Worm (Caenorhabditis elegans) whole organism, L4 larva: Measurements from ENCODE around the gene F10E7.11.

ENCODE experiments used
- ZK546.5 ChIP-seq, 2 experiments: sonication (generic microtip); optimal IDR thresholded peaks; 2 replicates each; lab custom pipeline; 2017; ENCODE audit warnings: missing biosample characterization in 2 of 2, missing genetic modification characterization in 2 of 2
- aly-2 ChIP-seq: sonication (generic microtip); optimal IDR thresholded peaks from 2 replicates; lab custom pipeline; 2018; ENCODE audit warnings: missing biosample characterization, missing genetic modification characterization
- lir-3 ChIP-seq: sonication (generic microtip); optimal IDR thresholded peaks from 2 replicates; lab custom pipeline; 2016; ENCODE audit warnings: mild to moderate bottlenecking, missing genetic modification characterization, missing compliant biosample characterization
- mes-2 ChIP-seq: sonication (generic microtip); optimal IDR thresholded peaks from 2 replicates; lab custom pipeline; 2016; ENCODE audit warnings: missing genotype, mild to moderate bottlenecking, missing genetic modification characterization, missing compliant biosample characterization; ENCODE audit not compliant: poor library complexity, severe bottlenecking
- nhr-237 ChIP-seq: sonication (generic microtip); optimal IDR thresholded peaks from 2 replicates; lab custom pipeline; 2017; ENCODE audit warnings: missing biosample characterization, missing genetic modification characterization
- nhr-48 ChIP-seq: sonication (generic microtip); optimal IDR thresholded peaks from 2 replicates; lab custom pipeline; 2016; ENCODE audit warnings: mild to moderate bottlenecking, missing genetic modification characterization, missing compliant biosample characterization
- unc-62 ChIP-seq, 3 experiments: fragments of 150-350 bp in 1 of 3; sonication (generic microtip); optimal IDR thresholded peaks in 2 of 3; peaks in 1 of 3; 1 replicate in 1 of 3; 2 replicates in 2 of 3; lab custom pipeline; 2014 to 2017; ENCODE audit warnings: missing biosample characterization in 3 of 3, missing genetic modification characterization in 3 of 3, missing genetic modification reagents in 3 of 3, missing genotype in 1 of 3

DNA sequence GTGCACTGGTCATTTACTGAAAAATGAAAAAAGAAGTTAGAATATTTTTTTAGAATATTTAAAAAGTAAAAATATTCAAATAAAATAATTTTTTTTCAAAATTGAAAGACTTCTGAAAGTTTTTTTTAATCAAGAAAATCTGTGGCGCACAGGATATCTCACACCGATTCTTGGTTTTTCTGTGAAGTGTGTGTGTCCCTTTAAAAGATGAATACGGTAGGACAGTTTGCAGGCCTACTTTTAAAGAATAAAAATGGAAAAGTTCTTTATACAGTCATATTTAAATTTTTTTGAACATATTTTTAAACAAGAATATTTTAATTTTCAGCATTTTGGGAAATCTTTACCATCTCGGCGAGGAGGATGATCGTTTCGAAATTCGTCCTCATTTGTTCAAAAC, 24.1 kb downstream of the F10E7.11 start, which contains the start of gene mct-5:
- TF ChIP-seq aly-2 (tag; lab: Kevin White, UChicago) = no peak
- TF ChIP-seq lir-3 = no peak
- TF ChIP-seq nhr-48 = no peak
- no peak for TF ChIP-seq nhr-237 (tag; lab: Kevin White, UChicago)
- TF ChIP-seq unc-62 (GFP tag; optimal IDR thresholded peaks at IDR 0.05 in 1 of 2; lab: Kevin White, UChicago) = no peak
- no peak for TF ChIP-seq unc-62 (tag; optimal IDR thresholded peaks at IDR 0.05; lab: Kevin White, UChicago)
- TF ChIP-seq ZK546.5 (tag; optimal IDR thresholded peaks at IDR 0.05; lab: Kevin White, UChicago) = no peak
- TF ChIP-seq mes-2 = no peak
